Worm (Caenorhabditis elegans) whole organism, L1 larva: Measurements from ENCODE around the gene myo-5.

ENCODE experiments used
- C16A3.4 ChIP-seq: fragments of 150-350 bp; optimal IDR thresholded peaks from 2 replicates; lab custom pipeline; 2014; ENCODE audit warnings: missing biosample characterization, missing genetic modification characterization
- Y116A8C.19 ChIP-seq: sonication (generic microtip); optimal IDR thresholded peaks from 2 replicates; lab custom pipeline; 2016; ENCODE audit warnings: missing compliant biosample characterization, missing genetic modification characterization, borderline replicate concordance
- aha-1 ChIP-seq: fragments of 150-350 bp; optimal IDR thresholded peaks from 2 replicates; lab custom pipeline; 2014; ENCODE audit warnings: missing biosample characterization, missing genetic modification characterization
- ama-1 ChIP-seq: fragments of 150-350 bp; optimal IDR thresholded peaks from 2 replicates; lab custom pipeline; 2014
- egl-27 ChIP-seq, 2 experiments: fragments of 150-350 bp in 1 of 2; sonication (generic microtip); optimal IDR thresholded peaks; 3 replicates each; lab custom pipeline; 2017 to 2018; ENCODE audit warnings: missing biosample characterization in 2 of 2, missing genetic modification characterization in 2 of 2, missing genetic modification reagents in 2 of 2
- nhr-12 ChIP-seq: sonication (generic microtip); optimal IDR thresholded peaks from 2 replicates; lab custom pipeline; 2017; ENCODE audit warnings: missing biosample characterization, missing genetic modification characterization
- nhr-237 ChIP-seq: fragments of 150-350 bp; optimal IDR thresholded peaks from 2 replicates; lab custom pipeline; 2014; ENCODE audit warnings: missing biosample characterization, missing genetic modification characterization
- sup-37 ChIP-seq: fragments of 200-800 bp; sonication (Bioruptor generic); optimal IDR thresholded peaks from 2 replicates; lab custom pipeline; 2018; ENCODE audit warnings: mild to moderate bottlenecking, missing genetic modification characterization, missing compliant biosample characterization
- unc-130 ChIP-seq: fragments of 150-350 bp; optimal IDR thresholded peaks from 2 replicates; lab custom pipeline; 2017; ENCODE audit warnings: missing biosample characterization, missing genetic modification characterization, inconsistent platforms

DNA sequence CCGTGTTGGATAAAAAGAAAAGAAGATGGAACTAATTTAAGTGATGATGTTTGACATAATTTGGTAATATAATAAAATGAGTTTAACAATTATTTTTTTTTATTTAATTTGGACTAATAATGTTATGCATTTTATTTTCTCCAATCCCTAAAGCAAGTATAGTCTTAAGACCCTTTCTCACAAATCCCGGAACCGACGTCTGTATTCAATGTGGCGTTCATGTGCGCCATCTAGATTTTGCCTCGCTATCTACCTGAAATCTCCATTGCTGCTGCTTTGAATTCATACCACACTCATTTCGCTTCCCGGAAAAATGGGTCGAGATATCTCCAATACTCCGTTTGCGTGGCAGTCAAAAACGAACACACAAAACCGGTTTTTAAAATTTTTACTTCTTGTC, 14.6 kb downstream of the myo-5 start, which contains the start of gene D1014.5:
- no peak for TF ChIP-seq C16A3.4 (tag; lab: Kevin White, UChicago)
- no peak for TF ChIP-seq sup-37 (GFP tag; lab: Kevin White, UChicago)
- no peak for TF ChIP-seq nhr-237
- TF ChIP-seq Y116A8C.19 (tag; lab: Kevin White, UChicago), result no peak
- no peak for TF ChIP-seq egl-27 (tag; optimal IDR thresholded peaks at IDR 0.05; lab: Kevin White, UChicago)
- no peak for TF ChIP-seq ama-1 (lab: Kevin White, UChicago)
- TF ChIP-seq unc-130, result no peak
- no peak for TF ChIP-seq nhr-12 (tag; lab: Kevin White, UChicago)
- TF ChIP-seq aha-1, result no peak
